Worm (Caenorhabditis elegans): ENCODE data around the gene W09G12.6.

Gene W09G12.6

DNA sequence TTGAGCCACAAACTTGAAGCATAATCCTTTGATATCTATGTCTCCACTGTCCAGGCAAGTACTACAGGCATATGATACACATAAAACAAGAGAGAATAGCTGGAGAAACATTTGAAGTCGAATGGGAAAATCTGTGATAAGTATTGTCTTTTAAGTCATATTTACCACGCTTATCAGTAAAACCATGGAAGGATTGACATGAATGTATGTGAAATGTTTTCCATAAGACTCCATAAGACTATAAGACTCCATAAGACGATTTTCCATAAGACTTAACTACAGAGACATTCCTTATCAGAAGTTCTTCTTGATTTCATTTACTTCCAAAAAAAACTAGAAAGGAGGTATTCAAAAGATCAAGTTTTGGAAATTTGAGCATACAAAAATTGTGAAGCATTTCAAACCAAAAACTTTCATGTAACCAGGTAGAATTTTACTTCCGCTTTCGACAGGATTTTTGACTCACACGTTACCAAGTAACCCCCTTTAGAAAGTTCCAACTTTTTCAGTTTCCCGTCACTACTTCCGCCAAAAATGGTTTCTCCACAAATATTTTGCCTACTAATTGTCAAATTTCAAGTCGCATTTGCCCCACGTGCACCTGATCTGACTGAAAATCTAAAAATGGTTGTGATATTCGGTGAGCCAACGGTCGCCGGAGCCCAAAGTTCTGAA, 15.2 kb downstream of the W09G12.6 start, which contains the start of the genes clec-165 and F38A1.11:
Gene clec-165, minus strand, starts transcription at position 125 of the 675 bp plus-strand sequence.
Gene F38A1.11, plus strand, starts transcription at position 625 of the 675 bp plus-strand sequence.
- TF ChIP-seq nhr-102 (tag; optimal IDR thresholded peaks at IDR 0.05) (no peak), spr-1 (tag; optimal IDR thresholded peaks at IDR 0.05) (no peak), lim-7 (GFP tag; IDR thresholded peaks at IDR 0.05) (no peak), F26F4.8 (GFP tag; conservative IDR thresholded peaks at IDR 0.05) (no peak), php-3 (GFP tag; IDR thresholded peaks at IDR 0.05) (no peak), tag-97 (GFP tag; IDR thresholded peaks at IDR 0.05) (no peak), ceh-28 (tag; optimal IDR thresholded peaks at IDR 0.05) (no peak), ces-1 (GFP tag; optimal IDR thresholded peaks at IDR 0.05) (no peak), dpl-1 (GFP tag; optimal IDR thresholded peaks at IDR 0.05) (no peak), nhr-6 (tag; optimal IDR thresholded peaks at IDR 0.05) (no peak), mxl-2 (GFP tag; conservative IDR thresholded peaks at IDR 0.05) (no peak), T26A8.4 (GFP tag; IDR thresholded peaks at IDR 0.05) (no peak), aha-1 (tag) (peak; percentile 8), nhr-42 (GFP tag; IDR thresholded peaks at IDR 0.05) (no peak), dmd-6 (GFP tag; IDR thresholded peaks at IDR 0.05) (peak; percentile 51), dve-1 (tag; optimal IDR thresholded peaks at IDR 0.05; ENCODE audit: insufficient read depth) (no peak), daf-16 (GFP tag; optimal IDR thresholded peaks at IDR 0.05) (no peak), daf-16 (tag; optimal IDR thresholded peaks at IDR 0.05) (peak; percentile 34), fkh-10 (GFP tag; optimal IDR thresholded peaks at IDR 0.05) (no peak), spr-3 (GFP tag; optimal IDR thresholded peaks at IDR 0.05) (no peak), nhr-28 (tag; optimal IDR thresholded peaks at IDR 0.05) (peak; percentile 27), rbr-2 (tag; optimal IDR thresholded peaks at IDR 0.05) (no peak), ZK546.5 (tag; optimal IDR thresholded peaks at IDR 0.05) (no peak), F44E2.7 (GFP tag; IDR thresholded peaks at IDR 0.05) (no peak), pqm-1 (tag; optimal IDR thresholded peaks at IDR 0.05) (no peak)

DNA sequence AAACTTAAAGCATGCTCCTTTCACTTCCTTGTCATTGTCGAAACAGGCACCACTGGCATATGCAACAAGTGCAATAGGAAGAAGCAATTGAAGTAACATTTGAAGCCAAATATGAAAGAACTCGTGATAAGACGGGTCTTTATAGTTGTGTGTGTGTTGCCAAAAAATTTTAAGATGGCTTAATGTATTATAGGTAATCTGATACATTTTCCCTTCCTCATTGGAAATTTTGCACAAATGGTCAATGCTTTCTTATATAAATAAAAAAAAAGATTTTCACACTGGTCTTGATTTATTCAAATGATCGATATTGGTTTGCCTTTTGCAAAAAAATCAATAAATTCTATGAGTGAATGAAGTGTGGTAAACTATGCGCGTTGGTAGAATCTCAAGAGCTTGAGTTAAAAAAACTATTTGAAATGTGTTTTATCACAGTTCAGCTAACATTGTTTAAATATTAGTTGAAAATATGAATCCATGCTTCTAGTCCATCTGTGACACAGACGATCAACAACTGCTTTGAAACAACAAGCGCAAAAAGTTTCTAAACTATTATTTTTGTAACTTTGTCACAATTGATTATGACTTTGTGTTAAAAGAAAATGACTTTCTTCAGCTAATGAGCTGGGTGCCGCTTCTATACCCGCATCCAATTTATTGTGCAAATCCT, 19.7 kb downstream of the W09G12.6 start, which contains the start of the genes clec-166 and F38A1.6:
Gene clec-166, minus strand, starts transcription at position 101 of the 670 bp plus-strand sequence.
Gene F38A1.6, plus strand, starts transcription at position 620 of the 670 bp plus-strand sequence.
- no peak for TF ChIP-seq nhr-42 (GFP tag; IDR thresholded peaks at IDR 0.05)
- no peak for TF ChIP-seq unc-39 (tag; optimal IDR thresholded peaks at IDR 0.05)
- no peak for TF ChIP-seq ctbp-1 (GFP tag; IDR thresholded peaks at IDR 0.05)
- no peak for TF ChIP-seq duxl-1 (tag; optimal IDR thresholded peaks at IDR 0.05; ENCODE audit: poor library complexity)
- TF ChIP-seq lin-39 (tag; optimal IDR thresholded peaks at IDR 0.05): no peak
- no peak for TF ChIP-seq ces-1 (GFP tag; optimal IDR thresholded peaks at IDR 0.05)
- TF ChIP-seq skn-1 (tag; optimal IDR thresholded peaks at IDR 0.05): no peak
- no peak for TF ChIP-seq nhr-28 (tag; optimal IDR thresholded peaks at IDR 0.05)
- no peak for TF ChIP-seq dmd-8 (GFP tag; IDR thresholded peaks at IDR 0.05)
- TF ChIP-seq attf-4 (tag; optimal IDR thresholded peaks at IDR 0.05): no peak
- TF ChIP-seq gei-8 (GFP tag; optimal IDR thresholded peaks at IDR 0.05): no peak
- TF ChIP-seq zip-2 (tag; optimal IDR thresholded peaks at IDR 0.05): no peak
- no peak for TF ChIP-seq lin-38 (GFP tag; IDR thresholded peaks at IDR 0.05)
- TF ChIP-seq unc-130 (GFP tag; optimal IDR thresholded peaks at IDR 0.05): no peak
- no peak for TF ChIP-seq hlh-30 (tag; optimal IDR thresholded peaks at IDR 0.05; ENCODE audit: insufficient read depth)
- no peak for TF ChIP-seq zag-1 (tag; optimal IDR thresholded peaks at IDR 0.05)
- TF ChIP-seq zfp-2 (tag; optimal IDR thresholded peaks at IDR 0.05): no peak
- no peak for TF ChIP-seq lsy-2 (tag; optimal IDR thresholded peaks at IDR 0.05)
- TF ChIP-seq mxl-3 (GFP tag; optimal IDR thresholded peaks at IDR 0.05): no peak

Data from whole organism, L4 larva.